Fruit fly (Drosophila melanogaster) whole organism, embryonic: ENCODE data around the gene puf.
A peak's percentile ranks its signal among the peaks of the same experiment; 100 is the strongest.

Experiments used
- CG11696 ChIP-seq: fragments of 200-800 bp; sonication (Bioruptor generic); IDR thresholded peaks from 2 replicates; pipeline ENCODE4 v1.3.6; 2022; ENCODE audit warnings: missing biosample characterization, missing genetic modification characterization
- CG12219 ChIP-seq: fragments of 200-800 bp; sonication (Bioruptor generic); optimal IDR thresholded peaks from 3 replicates; lab custom pipeline; 2018; ENCODE audit warnings: missing biosample characterization, mild to moderate bottlenecking, missing genetic modification characterization
- CG12391 ChIP-seq: fragments of 200-800 bp; sonication (Bioruptor generic); optimal IDR thresholded peaks from 3 replicates; lab custom pipeline; 2018; ENCODE audit warnings: missing biosample characterization, mild to moderate bottlenecking, missing genetic modification characterization, moderate library complexity
- CG14441 ChIP-seq: fragments of 200-800 bp; sonication (Bioruptor generic); IDR thresholded peaks from 2 replicates; pipeline ENCODE4 v1.3.6; 2022; ENCODE audit warnings: missing biosample characterization, missing genetic modification characterization
- CG14965 ChIP-seq: fragments of 200-800 bp; sonication (Bioruptor generic); optimal IDR thresholded peaks from 2 replicates; lab custom pipeline; 2016; ENCODE audit warnings: missing biosample characterization, missing genetic modification characterization, borderline replicate concordance
- CG15269 ChIP-seq: fragments of 200-800 bp; sonication (Bioruptor generic); optimal IDR thresholded peaks from 2 replicates; lab custom pipeline; 2018; ENCODE audit warnings: missing biosample characterization, mild to moderate bottlenecking, missing genetic modification characterization, moderate library complexity
- CG1603 ChIP-seq: fragments of 200-800 bp; sonication (Bioruptor generic); optimal IDR thresholded peaks from 2 replicates; lab custom pipeline; 2019; ENCODE audit warnings: missing biosample characterization, mild to moderate bottlenecking, missing genetic modification characterization, moderate library complexity
- CG30020 ChIP-seq: fragments of 200-800 bp; optimal IDR thresholded peaks from 2 replicates; lab custom pipeline; 2019; ENCODE audit warnings: missing biosample characterization, mild to moderate bottlenecking, missing genetic modification characterization, moderate library complexity
- CG33557 ChIP-seq: fragments of 200-800 bp; sonication (Bioruptor generic); optimal IDR thresholded peaks from 2 replicates; lab custom pipeline; 2019; ENCODE audit warnings: missing biosample characterization, mild to moderate bottlenecking, missing genetic modification characterization, moderate library complexity
- CG34376 ChIP-seq: fragments of 200-800 bp; sonication (Bioruptor generic); optimal IDR thresholded peaks from 2 replicates; lab custom pipeline; 2018; ENCODE audit warnings: missing biosample characterization, mild to moderate bottlenecking, missing genetic modification characterization
- CG3726 ChIP-seq: fragments of 200-800 bp; sonication (Bioruptor generic); IDR thresholded peaks from 3 replicates; pipeline ENCODE4, ENCODE4 v1.3.6; 2022; ENCODE audit warnings: missing biosample characterization, missing genetic modification characterization
- CG3995 ChIP-seq: fragments of 200-800 bp; sonication (Bioruptor generic); optimal IDR thresholded peaks from 3 replicates; lab custom pipeline; 2016; ENCODE audit warnings: missing biosample characterization, missing genetic modification characterization
- CG4617 ChIP-seq: fragments of 200-800 bp; sonication (Bioruptor generic); optimal IDR thresholded peaks from 3 replicates; lab custom pipeline; 2016; ENCODE audit warnings: missing biosample characterization, missing genetic modification characterization, borderline replicate concordance
- CG5245 ChIP-seq: fragments of 200-800 bp; sonication (Bioruptor generic); optimal IDR thresholded peaks from 3 replicates; lab custom pipeline; 2016; ENCODE audit warnings: missing biosample characterization, missing genetic modification characterization
- CG6689 ChIP-seq: fragments of 200-800 bp; sonication (Bioruptor generic); IDR thresholded peaks from 2 replicates; pipeline ENCODE4 v1.3.6; 2022; ENCODE audit warnings: missing biosample characterization, missing genetic modification characterization
- CG7745 ChIP-seq: fragments of 200-800 bp; sonication (Bioruptor generic); optimal IDR thresholded peaks from 2 replicates; lab custom pipeline; 2018; ENCODE audit warnings: missing biosample characterization, mild to moderate bottlenecking, missing genetic modification characterization, moderate library complexity
- CG7839 ChIP-seq: fragments of 200-800 bp; sonication (Bioruptor generic); optimal IDR thresholded peaks from 3 replicates; lab custom pipeline; 2018; ENCODE audit warnings: missing biosample characterization, mild to moderate bottlenecking, missing genetic modification characterization, moderate library complexity
- CG9932 ChIP-seq: fragments of 200-800 bp; sonication (Bioruptor generic); IDR thresholded peaks from 2 replicates; pipeline ENCODE4 v1.3.6; 2022; ENCODE audit warnings: missing biosample characterization, missing genetic modification characterization
- Camta ChIP-seq: fragments of 200-800 bp; sonication (Bioruptor generic); optimal IDR thresholded peaks from 2 replicates; lab custom pipeline; 2016; ENCODE audit warnings: missing biosample characterization, missing genetic modification characterization
- D ChIP-seq, 2 experiments: fragments of 200-800 bp in 1 of 2; fragments of >200 bp in 1 of 2; sonication (Bioruptor generic) in 1 of 2; optimal IDR thresholded peaks; 2 replicates in 1 of 2; 3 replicates in 1 of 2; lab custom pipeline; 2017; ENCODE audit warnings: mild to moderate bottlenecking in 1 of 2, missing biosample characterization in 1 of 2, missing genetic modification characterization in 1 of 2, missing genetic modification reagents in 1 of 2
- Dfd ChIP-seq, 2 experiments: fragments of >200 bp; optimal IDR thresholded peaks; 2 replicates each; lab custom pipeline; 2017; ENCODE audit warnings: missing biosample characterization in 2 of 2, missing genetic modification characterization in 2 of 2
- HmgD ChIP-seq: fragments of 200-800 bp; sonication (Bioruptor generic); optimal IDR thresholded peaks from 3 replicates; lab custom pipeline; 2016; ENCODE audit warnings: missing biosample characterization, missing genetic modification characterization
- Opbp ChIP-seq: fragments of 200-800 bp; sonication (Bioruptor generic); IDR thresholded peaks from 3 replicates; pipeline ENCODE4 v1.3.6; 2022; ENCODE audit warnings: missing biosample characterization, missing genetic modification characterization; ENCODE audit not compliant: partially characterized antibody
- Trl ChIP-seq, 3 experiments: fragments of >200 bp in 2 of 3; fragments of 200-800 bp in 1 of 3; sonication (Bioruptor generic) in 1 of 3; optimal IDR thresholded peaks; 2 replicates in 1 of 3; 3 replicates in 2 of 3; lab custom pipeline; 2016 to 2017; ENCODE audit warnings: missing biosample characterization in 1 of 3, missing genetic modification characterization in 1 of 3
- ab ChIP-seq: fragments of 200-800 bp; sonication (Bioruptor generic); optimal IDR thresholded peaks from 2 replicates; lab custom pipeline; 2016; ENCODE audit warnings: missing biosample characterization, missing genetic modification characterization
- ac ChIP-seq: fragments of 200-800 bp; sonication (Bioruptor generic); optimal IDR thresholded peaks from 3 replicates; lab custom pipeline; 2017; ENCODE audit warnings: missing biosample characterization, mild to moderate bottlenecking, missing genetic modification characterization
- ap ChIP-seq: fragments of 200-800 bp; sonication (Bioruptor generic); IDR thresholded peaks from 2 replicates; pipeline ENCODE4 v1.3.6; 2022; ENCODE audit warnings: missing biosample characterization, missing genetic modification characterization
- chif ChIP-seq, 2 experiments: fragments of 200-800 bp; sonication (Bioruptor generic); optimal IDR thresholded peaks; 3 replicates each; lab custom pipeline; 2016; ENCODE audit warnings: missing biosample characterization in 2 of 2, missing genetic modification characterization in 2 of 2
- chinmo ChIP-seq: fragments of 200-800 bp; sonication (Bioruptor generic); IDR thresholded peaks from 4 replicates; pipeline ENCODE4 v1.3.6; 2022; ENCODE audit warnings: missing biosample characterization, missing genetic modification characterization; ENCODE audit not compliant: partially characterized antibody
- corto ChIP-seq: fragments of 200-800 bp; sonication (Bioruptor generic); optimal IDR thresholded peaks from 2 replicates; lab custom pipeline; 2016; ENCODE audit warnings: missing biosample characterization, mild to moderate bottlenecking, missing genetic modification characterization, moderate library complexity
- dpn ChIP-seq, 2 experiments: fragments of 200-800 bp; sonication (Bioruptor generic); optimal IDR thresholded peaks; 3 replicates each; lab custom pipeline; 2016; ENCODE audit warnings: missing biosample characterization in 2 of 2, missing genetic modification characterization in 2 of 2
- dysf ChIP-seq: fragments of 200-800 bp; sonication (Bioruptor generic); IDR thresholded peaks from 3 replicates; pipeline ENCODE4 v1.3.6; 2022; ENCODE audit warnings: missing biosample characterization, missing genetic modification characterization
- ewg ChIP-seq: fragments of 200-800 bp; sonication (Bioruptor generic); optimal IDR thresholded peaks from 3 replicates; lab custom pipeline; 2017; ENCODE audit warnings: mild to moderate bottlenecking, missing biosample characterization, missing genetic modification reagents, missing genetic modification characterization
- gem ChIP-seq: fragments of 200-800 bp; sonication (Bioruptor generic); optimal IDR thresholded peaks from 2 replicates; lab custom pipeline; 2019; ENCODE audit warnings: missing biosample characterization, mild to moderate bottlenecking, missing genetic modification characterization, moderate library complexity
- h ChIP-seq: fragments of >200 bp; optimal IDR thresholded peaks from 2 replicates; lab custom pipeline; 2017
- klu ChIP-seq: fragments of 200-800 bp; sonication (Bioruptor generic); IDR thresholded peaks from 2 replicates; pipeline ENCODE4 v1.3.6; 2022; ENCODE audit warnings: missing biosample characterization, missing genetic modification characterization
- lbe ChIP-seq: fragments of 200-800 bp; sonication (Bioruptor generic); optimal IDR thresholded peaks from 2 replicates; lab custom pipeline; 2016; ENCODE audit warnings: missing biosample characterization, mild to moderate bottlenecking, missing genetic modification characterization
- lilli ChIP-seq: fragments of 200-800 bp; sonication (Bioruptor generic); optimal IDR thresholded peaks from 3 replicates; lab custom pipeline; 2016; ENCODE audit warnings: missing biosample characterization, missing genetic modification characterization
- nmo ChIP-seq: fragments of 200-800 bp; sonication (Bioruptor generic); optimal IDR thresholded peaks from 2 replicates; lab custom pipeline; 2018; ENCODE audit warnings: missing biosample characterization, mild to moderate bottlenecking, missing genetic modification characterization, moderate library complexity
- p53 ChIP-seq: fragments of 200-800 bp; sonication (Bioruptor generic); optimal IDR thresholded peaks from 2 replicates; lab custom pipeline; 2016; ENCODE audit warnings: missing biosample characterization, missing genetic modification characterization
- pb ChIP-seq: fragments of 200-800 bp; sonication (Bioruptor generic); optimal IDR thresholded peaks from 3 replicates; lab custom pipeline; 2016; ENCODE audit warnings: missing biosample characterization, missing genetic modification characterization
- prd ChIP-seq, 3 experiments: fragments of >200 bp in 2 of 3; fragments of 200-800 bp in 1 of 3; sonication (Bioruptor generic) in 1 of 3; optimal IDR thresholded peaks in 2 of 3; IDR thresholded peaks in 1 of 3; 2 replicates in 2 of 3; 3 replicates in 1 of 3; pipeline versions ENCODE4 v1.3.6 to Lab custom; 2017 to 2022; ENCODE audit warnings: missing biosample characterization in 1 of 3, missing genetic modification characterization in 1 of 3
- row ChIP-seq: fragments of 200-800 bp; sonication (Bioruptor generic); IDR thresholded peaks from 3 replicates; pipeline ENCODE4 v1.3.6; 2022; ENCODE audit warnings: missing biosample characterization, missing genetic modification characterization
- salm ChIP-seq: fragments of 200-800 bp; sonication (Bioruptor generic); optimal IDR thresholded peaks from 2 replicates; lab custom pipeline; 2018; ENCODE audit warnings: missing biosample characterization, mild to moderate bottlenecking, missing genetic modification characterization
- sqz ChIP-seq: fragments of 200-800 bp; sonication (Bioruptor generic); optimal IDR thresholded peaks from 3 replicates; lab custom pipeline; 2018; ENCODE audit warnings: missing biosample characterization, mild to moderate bottlenecking, missing genetic modification characterization
- z ChIP-seq: fragments of 200-800 bp; sonication (Bioruptor generic); IDR thresholded peaks from 3 replicates; pipeline ENCODE4 v1.3.6; 2022; ENCODE audit warnings: missing biosample characterization, missing genetic modification characterization

The puf gene

DNA sequence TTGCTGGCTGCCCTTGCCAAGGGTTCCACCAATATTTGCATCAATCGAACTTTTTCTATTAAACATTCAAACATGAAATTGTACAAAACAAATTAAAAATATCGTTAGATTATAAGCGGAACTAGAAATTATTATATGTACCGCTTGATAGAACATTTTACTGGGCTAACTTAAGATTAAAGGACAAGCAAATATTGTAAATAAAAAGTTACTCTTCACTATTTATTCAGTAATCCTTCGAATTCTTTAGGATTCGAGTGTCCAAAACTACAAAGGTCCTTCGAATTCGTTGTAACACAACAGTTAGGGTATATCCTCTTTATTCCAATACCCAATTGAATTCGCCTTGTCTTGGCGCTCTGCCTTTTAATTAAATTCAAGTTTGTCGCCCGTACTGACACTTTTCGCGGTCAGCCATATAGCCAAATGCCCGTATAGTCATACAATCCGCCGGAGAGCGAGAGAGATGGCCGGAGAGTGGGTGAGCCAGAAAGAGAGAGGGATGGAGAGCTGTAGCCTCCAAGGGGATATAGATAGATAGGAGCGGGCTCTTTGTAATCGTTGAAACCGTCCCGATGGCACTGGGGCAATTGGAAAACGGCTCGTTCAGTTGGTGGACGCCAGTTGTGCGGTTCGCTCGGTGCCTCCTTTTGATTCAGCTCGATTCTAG is 17.8 kb upstream of the puf start (continued):
- TF ChIP-seq CG12219 (GFP tag; lab: Kevin White, UChicago) (no peak), CG15269 (tag; lab: Kevin White, UChicago) (peak; percentile 12), CG7745 (tag; lab: Kevin White, UChicago) (no peak), p53 (GFP tag; lab: Kevin White, UChicago) (no peak), h (lab: Kevin White, UChicago) (no peak), salm (tag; lab: Kevin White, UChicago) (no peak), CG12391 (tag; lab: Kevin White, UChicago) (no peak), CG7839 (tag; lab: Kevin White, UChicago) (peak; percentile 32), CG5245 (no peak), CG33557 (GFP tag; lab: Kevin White, UChicago) (no peak), CG1603 (tag; lab: Kevin White, UChicago) (no peak), CG3726 (GFP tag; lab: Robert Waterston, UW) (no peak), CG3995 (GFP tag; lab: Kevin White, UChicago) (no peak), HmgD (GFP tag; lab: Kevin White, UChicago) (no peak), pb (GFP tag; lab: Kevin White, UChicago) (no peak), CG4617 (GFP tag; lab: Kevin White, UChicago) (no peak), CG30020 (tag; lab: Kevin White, UChicago) (no peak), z (no peak), lilli (GFP tag; lab: Kevin White, UChicago) (no peak), dysf (peak; percentile 30; the same call in 1 of the 3 replicates), CG34376 (GFP tag; lab: Kevin White, UChicago) (no peak), CG14441 (GFP tag; lab: Robert Waterston, UW) (no peak), Dfd (GFP tag; optimal IDR thresholded peaks at IDR 0.05; lab: Kevin White, UChicago) (no peak), Opbp (GFP tag; lab: Robert Waterston, UW) (no peak), row (0 out of 3 replicates have a peak, but pooled peaks have one; percentile 13), chinmo (0 out of 4 replicates have a peak, but pooled peaks have one; percentile 29), ab (GFP tag; lab: Kevin White, UChicago) (no peak), CG6689 (no peak), klu (GFP tag; lab: Robert Waterston, UW) (no peak), CG9932 (GFP tag; lab: Robert Waterston, UW) (peak; percentile 41), ap (GFP tag; lab: Robert Waterston, UW) (no peak), lbe (GFP tag; lab: Kevin White, UChicago) (no peak), chif (GFP tag; optimal IDR thresholded peaks at IDR 0.05; lab: Kevin White, UChicago) (no peak), Trl (optimal IDR thresholded peaks at IDR 0.05; lab: Kevin White, UChicago) (peak; percentile 31 to 57), Trl (GFP tag; optimal IDR thresholded peaks at IDR 0.05; lab: Kevin White, UChicago) (no peak), gem (peak; percentile 20), sqz (no peak), corto (no peak), Camta (GFP tag; lab: Kevin White, UChicago) (no peak), dpn (GFP tag; optimal IDR thresholded peaks at IDR 0.05; lab: Kevin White, UChicago) (peak in 1 of 2 experiments; percentile 17), CG11696 (no peak), CG14965 (no peak), nmo (GFP tag; lab: Kevin White, UChicago) (peak; percentile 24), prd (optimal IDR thresholded peaks at IDR 0.05; lab: Kevin White, UChicago) (no peak), prd (GFP tag; IDR thresholded peaks at IDR 0.05; lab: Robert Waterston, UW) (no peak), D (optimal IDR thresholded peaks at IDR 0.05; lab: Kevin White, UChicago) (no peak), D (GFP tag; optimal IDR thresholded peaks at IDR 0.05; lab: Kevin White, UChicago) (no peak), ewg (no peak), ac (no peak)
